Worm (Caenorhabditis elegans): ENCODE results near the gene ubh-2.

DNA sequence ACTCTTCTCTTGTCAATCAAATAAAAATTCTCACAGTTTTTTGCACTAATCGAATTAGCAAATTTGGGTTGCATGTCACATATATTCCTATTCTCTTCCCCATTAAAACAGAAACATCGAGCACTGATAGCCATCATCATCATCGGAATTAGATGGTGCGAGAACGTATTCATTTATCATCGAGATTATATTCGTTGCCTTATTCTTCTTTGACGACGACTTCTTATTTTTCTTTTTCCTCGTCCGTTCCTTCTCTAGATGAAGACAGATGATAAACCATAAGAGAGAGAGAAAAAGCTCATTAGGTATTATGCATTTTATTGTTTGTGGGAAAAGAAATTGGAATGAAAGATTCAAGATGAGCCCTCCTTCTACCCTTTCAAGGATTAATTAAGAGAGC lies 38.4 kb downstream of the ubh-2 start:
- TF ChIP-seq tab-1 (GFP tag; IDR thresholded peaks at IDR 0.05) (no peak), flt-1 (GFP tag; IDR thresholded peaks at IDR 0.05) (no peak), ref-1 (GFP tag; conservative IDR thresholded peaks at IDR 0.05) (no peak), T22C8.4 (GFP tag; IDR thresholded peaks at IDR 0.05) (no peak)
